Worm (Caenorhabditis elegans) whole organism, young adult: ENCODE measurements around the gene C16D9.8.

Experiments
- D2030.7 ChIP-seq: fragments of 200-800 bp; sonication (Bioruptor generic); IDR thresholded peaks from 2 replicates; pipeline ENCODE4 v1.3.6; 2022; ENCODE audit warnings: missing genetic modification reagents, missing genetic modification characterization, missing compliant biosample characterization
- F22D6.2 ChIP-seq: sonication (generic microtip); optimal IDR thresholded peaks from 2 replicates; lab custom pipeline; 2016; ENCODE audit warnings: mild to moderate bottlenecking, missing genetic modification characterization, missing compliant biosample characterization
- Y53G8AR.9 ChIP-seq: fragments of 200-800 bp; sonication (Bioruptor generic); conservative IDR thresholded peaks from 2 replicates; pipeline ENCODE4 v1.3.6; 2022; ENCODE audit warnings: missing genetic modification reagents, missing genetic modification characterization, missing compliant biosample characterization
- attf-5 ChIP-seq: fragments of 200-800 bp; sonication (Bioruptor generic); optimal IDR thresholded peaks from 2 replicates; lab custom pipeline; 2018; ENCODE audit warnings: mild to moderate bottlenecking, missing genetic modification characterization, missing compliant biosample characterization
- dpl-1 ChIP-seq: fragments of 150-350 bp; optimal IDR thresholded peaks from 2 replicates; lab custom pipeline; 2014; ENCODE audit warnings: missing biosample characterization, missing genetic modification reagents, missing genetic modification characterization
- hrde-1 ChIP-seq: sonication (generic microtip); optimal IDR thresholded peaks from 2 replicates; lab custom pipeline; 2016; ENCODE audit warnings: missing genetic modification characterization, mild to moderate bottlenecking, missing compliant biosample characterization, moderate library complexity, missing genotype, missing genetic modification reagents, borderline replicate concordance
- nfya-1 ChIP-seq: sonication (generic microtip); optimal IDR thresholded peaks from 2 replicates; lab custom pipeline; 2017; ENCODE audit warnings: antibody characterized with exemption, missing compliant biosample characterization, missing genetic modification characterization, borderline replicate concordance; ENCODE audit not compliant: insufficient read depth
- nhr-90 ChIP-seq: sonication (generic microtip); optimal IDR thresholded peaks from 2 replicates; lab custom pipeline; 2016; ENCODE audit warnings: missing genotype, mild to moderate bottlenecking, missing genetic modification characterization, missing compliant biosample characterization
- pbrm-1 ChIP-seq: fragments of 200-800 bp; sonication (Bioruptor generic); IDR thresholded peaks from 2 replicates; pipeline ENCODE4 v1.3.6; 2022; ENCODE audit warnings: missing genetic modification reagents, missing genetic modification characterization, missing compliant biosample characterization
- rpc-1 ChIP-seq, 2 experiments: fragments of 150-350 bp in 1 of 2; sonication (generic microtip) in 1 of 2; optimal IDR thresholded peaks; 2 replicates each; lab custom pipeline; 2014 to 2018; ENCODE audit warnings: missing biosample characterization in 1 of 2, missing genetic modification characterization in 1 of 2, missing genetic modification reagents in 1 of 2, missing genotype in 1 of 2
- snpc-4 ChIP-seq, 5 experiments: fragments of 150-350 bp in 1 of 5; sonication (generic microtip) in 4 of 5; optimal IDR thresholded peaks; 2 replicates each; lab custom pipeline; 2014 to 2018; ENCODE audit warnings: missing genetic modification characterization in 5 of 5, missing biosample characterization in 3 of 5, antibody characterized with exemption in 2 of 5, mild to moderate bottlenecking in 2 of 5, missing compliant biosample characterization in 2 of 5, missing genotype in 2 of 5, moderate library complexity in 2 of 5, missing genetic modification reagents in 1 of 5
- sptf-2 ChIP-seq: fragments of 200-800 bp; sonication (Bioruptor generic); optimal IDR thresholded peaks from 2 replicates; lab custom pipeline; 2018; ENCODE audit warnings: mild to moderate bottlenecking, missing genetic modification characterization, missing compliant biosample characterization
- unc-130 ChIP-seq: sonication (generic microtip); optimal IDR thresholded peaks from 2 replicates; lab custom pipeline; 2016; ENCODE audit warnings: missing genetic modification reagents, missing genetic modification characterization, missing compliant biosample characterization
- zfh-2 ChIP-seq: fragments of 200-800 bp; sonication (Bioruptor generic); conservative IDR thresholded peaks from 2 replicates; pipeline ENCODE4 v1.3.6; 2022; ENCODE audit warnings: missing genetic modification reagents, missing genetic modification characterization, missing compliant biosample characterization

ce11 chrV:8291764-8292163 lies 28.4 kb upstream of the C16D9.8 start, which contains the start of gene srg-33:
- TF ChIP-seq unc-130 (GFP tag; lab: Kevin White, UChicago) (no peak), Y53G8AR.9 (GFP tag; lab: Robert Waterston, UW) (no peak), F22D6.2 (tag; lab: Kevin White, UChicago) (no peak), sptf-2 (GFP tag; lab: Kevin White, UChicago) (no peak), hrde-1 (no peak), attf-5 (GFP tag; lab: Kevin White, UChicago) (no peak), zfh-2 (GFP tag; lab: Robert Waterston, UW) (no peak), snpc-4 (GFP tag; optimal IDR thresholded peaks at IDR 0.05; lab: Kevin White, UChicago) (no peak), snpc-4 (tag; optimal IDR thresholded peaks at IDR 0.05; lab: Kevin White, UChicago) (no peak), nhr-90 (tag; lab: Kevin White, UChicago) (no peak), nfya-1 (tag; lab: Kevin White, UChicago) (no peak), pbrm-1 (GFP tag; lab: Robert Waterston, UW) (no peak), dpl-1 (GFP tag; lab: Kevin White, UChicago) (no peak), rpc-1 (optimal IDR thresholded peaks at IDR 0.05; lab: Kevin White, UChicago) (no peak), rpc-1 (tag; optimal IDR thresholded peaks at IDR 0.05; lab: Kevin White, UChicago) (no peak), D2030.7 (GFP tag; lab: Robert Waterston, UW) (no peak)
